Worm (Caenorhabditis elegans): ENCODE measurements around the gene C33D9.6.

Gene C33D9.6

DNA sequence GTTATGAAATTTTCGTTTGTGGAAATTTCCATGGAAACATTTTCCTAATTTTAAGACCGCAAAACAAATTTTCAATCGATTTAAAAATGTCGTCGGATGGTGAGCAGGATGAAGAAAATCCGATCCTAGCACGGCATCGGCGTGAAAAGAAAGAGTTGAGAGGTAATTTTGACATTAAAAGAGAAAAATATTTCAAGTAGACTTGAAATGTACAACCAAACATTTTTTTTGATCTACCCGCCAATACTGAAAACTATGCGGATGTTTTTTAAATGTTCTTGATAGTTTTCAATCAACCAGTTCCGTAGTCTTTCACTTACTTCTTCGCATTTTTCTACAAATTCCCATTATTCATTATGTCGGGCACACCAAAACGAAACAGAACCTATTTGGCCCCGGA, 49.8 kb downstream of the C33D9.6 start, which contains the start of gene otub-3:
otub-3 (plus strand) TSS at position 56 of the 400 bp plus-strand sequence.
- TF ChIP-seq nhr-23 (tag; optimal IDR thresholded peaks at IDR 0.05) = no peak
- TF ChIP-seq nhr-67 (tag; optimal IDR thresholded peaks at IDR 0.05) = no peak
- TF ChIP-seq nhr-76 (tag; optimal IDR thresholded peaks at IDR 0.05) = no peak
- TF ChIP-seq nhr-237 (tag; optimal IDR thresholded peaks at IDR 0.05) = no peak
- no peak for TF ChIP-seq daf-12 (tag; optimal IDR thresholded peaks at IDR 0.05)
- TF ChIP-seq lin-15B (tag; optimal IDR thresholded peaks at IDR 0.05) = no peak
- TF ChIP-seq skn-1 (tag; optimal IDR thresholded peaks at IDR 0.05) = no peak
- TF ChIP-seq ztf-4 (tag; optimal IDR thresholded peaks at IDR 0.05) = no peak
- no peak for TF ChIP-seq nhr-11 (tag; optimal IDR thresholded peaks at IDR 0.05)
- TF ChIP-seq mdl-1 (tag; optimal IDR thresholded peaks at IDR 0.05) = no peak
- no peak for TF ChIP-seq eor-1 (tag; optimal IDR thresholded peaks at IDR 0.05)
- TF ChIP-seq pha-4 (tag; optimal IDR thresholded peaks at IDR 0.05) = no peak
- no peak for TF ChIP-seq ZK546.5 (tag; optimal IDR thresholded peaks at IDR 0.05)
- TF ChIP-seq hmg-11 (tag; optimal IDR thresholded peaks at IDR 0.05) = no peak
- no peak for TF ChIP-seq fos-1 (tag; optimal IDR thresholded peaks at IDR 0.05)
- no peak for TF ChIP-seq lsy-12 (tag; optimal IDR thresholded peaks at IDR 0.05)
- TF ChIP-seq nhr-25 (tag; optimal IDR thresholded peaks at IDR 0.05) = no peak

DNA sequence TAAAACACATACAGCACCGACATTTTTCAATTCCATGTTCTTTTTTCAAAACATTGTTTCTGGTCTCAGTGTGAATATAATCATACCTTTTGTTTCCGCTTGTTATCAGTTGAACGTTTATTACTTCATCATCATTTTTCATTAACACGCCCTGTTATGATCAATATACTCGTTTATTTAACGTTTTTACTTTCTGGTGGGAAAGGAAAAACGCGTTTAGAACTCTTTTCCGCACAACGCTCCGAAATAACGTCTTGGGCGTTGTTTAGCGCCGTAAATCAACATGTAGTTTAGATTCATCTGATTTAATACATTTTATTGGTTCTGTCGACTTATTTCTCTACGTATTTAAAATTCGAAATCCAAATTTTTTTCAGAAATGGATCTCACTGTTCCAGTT, 52.6 kb downstream of the C33D9.6 start, which contains the start of gene pgm-3:
pgm-3 (plus strand) TSS at position 378 of the 400 bp plus-strand sequence.
- no peak for TF ChIP-seq elt-1 (tag; optimal IDR thresholded peaks at IDR 0.05)
- no peak for TF ChIP-seq skn-1 (tag; optimal IDR thresholded peaks at IDR 0.05)
- TF ChIP-seq R02D3.7 (tag; optimal IDR thresholded peaks at IDR 0.05) = peak; percentile 15
- TF ChIP-seq pqm-1 (tag; optimal IDR thresholded peaks at IDR 0.05) = peak; percentile 32
- TF ChIP-seq eor-1 (tag; optimal IDR thresholded peaks at IDR 0.05) = no peak
- peak; percentile 2 for TF ChIP-seq lin-15B (tag; optimal IDR thresholded peaks at IDR 0.05)
- TF ChIP-seq elt-2 (tag; optimal IDR thresholded peaks at IDR 0.05) = peak; percentile 64
- no peak for TF ChIP-seq jun-1 (tag; optimal IDR thresholded peaks at IDR 0.05)

DNA sequence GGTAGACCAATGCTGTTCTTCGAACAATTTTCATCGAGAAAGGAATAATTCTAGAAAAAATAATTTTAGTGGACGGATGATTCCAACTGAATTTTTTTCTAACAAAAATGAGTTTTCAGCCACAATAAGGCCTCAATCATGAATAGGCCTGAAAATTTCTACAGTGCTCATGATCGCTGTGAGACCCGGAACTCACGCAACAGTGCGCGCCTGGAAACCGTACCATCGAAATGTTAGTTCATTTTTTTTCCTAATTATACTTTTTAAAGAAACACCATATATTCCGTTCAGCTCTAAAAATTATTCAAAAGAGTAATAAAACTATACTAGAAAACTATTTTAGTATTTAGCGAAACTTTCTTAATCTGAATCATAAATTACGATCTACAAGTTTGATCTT, 53.0 kb downstream of the C33D9.6 start:
- TF ChIP-seq egl-5 (tag; optimal IDR thresholded peaks at IDR 0.05) (no peak), nhr-43 (tag; optimal IDR thresholded peaks at IDR 0.05; ENCODE audit: poor library complexity, severe bottlenecking) (no peak), ceh-82 (tag; optimal IDR thresholded peaks at IDR 0.05) (no peak), elt-2 (tag; optimal IDR thresholded peaks at IDR 0.05) (no peak), lsy-12 (tag; optimal IDR thresholded peaks at IDR 0.05) (no peak), unc-39 (tag; optimal IDR thresholded peaks at IDR 0.05) (no peak), skn-1 (tag; optimal IDR thresholded peaks at IDR 0.05) (no peak), nhr-77 (tag; optimal IDR thresholded peaks at IDR 0.05) (no peak), nhr-67 (tag; optimal IDR thresholded peaks at IDR 0.05) (no peak), eor-1 (tag; optimal IDR thresholded peaks at IDR 0.05) (no peak), egl-27 (tag; optimal IDR thresholded peaks at IDR 0.05) (no peak), fos-1 (tag; optimal IDR thresholded peaks at IDR 0.05) (no peak), ceh-16 (tag; optimal IDR thresholded peaks at IDR 0.05) (no peak), nhr-28 (tag; optimal IDR thresholded peaks at IDR 0.05) (no peak), fkh-2 (tag; optimal IDR thresholded peaks at IDR 0.05) (no peak), snpc-4 (tag; optimal IDR thresholded peaks at IDR 0.05) (no peak), nhr-76 (tag; optimal IDR thresholded peaks at IDR 0.05) (no peak), ceh-9 (tag; optimal IDR thresholded peaks at IDR 0.05) (no peak)

All from whole organism, L3 larva.